Fruit fly (Drosophila melanogaster) Kc167 (cell line): ENCODE measurements around the gene CG33116.

ENCODE experiments used
- Myc ChIP-seq: fragments of >200 bp; optimal IDR thresholded peaks from 2 replicates; lab custom pipeline; 2017; ENCODE audit warnings: missing external identifiers
- Sin3A ChIP-seq: fragments of >200 bp; optimal IDR thresholded peaks from 2 replicates; lab custom pipeline; 2018; ENCODE audit warnings: missing external identifiers
- h ChIP-seq: fragments of >200 bp; optimal IDR thresholded peaks from 3 replicates; lab custom pipeline; 2018; ENCODE audit warnings: missing external identifiers
- insv ChIP-seq: fragments of >200 bp; optimal IDR thresholded peaks from 3 replicates; lab custom pipeline; 2018; ENCODE audit warnings: missing external identifiers
- psq ChIP-seq: fragments of >200 bp; optimal IDR thresholded peaks from 2 replicates; lab custom pipeline; 2017; ENCODE audit warnings: missing external identifiers

- TF ChIP-seq psq (lab: Kevin White, UChicago): no peak
- no peak for TF ChIP-seq Sin3A (lab: Kevin White, UChicago)
- TF ChIP-seq h (lab: Kevin White, UChicago): no peak
- no peak for TF ChIP-seq Myc (lab: Kevin White, UChicago)
- no peak for TF ChIP-seq insv (lab: Kevin White, UChicago)
Observed at dm6 chr2L:19542268-19542773, 9.0 kb downstream of the CG33116 start.
